Worm (Caenorhabditis elegans) whole organism, L4 larva: ENCODE data around the gene pho-8.

ENCODE experiments used
- attf-4 ChIP-seq: sonication (generic microtip); optimal IDR thresholded peaks from 3 replicates; lab custom pipeline; 2017; ENCODE audit warnings: missing biosample characterization, missing genetic modification characterization
- ceh-28 ChIP-seq: fragments of 150-350 bp; optimal IDR thresholded peaks from 2 replicates; lab custom pipeline; 2014; ENCODE audit warnings: missing biosample characterization, missing genetic modification reagents, missing genetic modification characterization
- daf-12 ChIP-seq: fragments of 150-350 bp; optimal IDR thresholded peaks from 2 replicates; lab custom pipeline; 2014; ENCODE audit warnings: missing biosample characterization, missing genetic modification reagents, missing genetic modification characterization
- dmd-6 ChIP-seq: fragments of 200-800 bp; sonication (Bioruptor generic); IDR thresholded peaks from 2 replicates; pipeline ENCODE4 v1.3.6; 2022; ENCODE audit warnings: missing genetic modification reagents, missing genetic modification characterization, missing compliant biosample characterization
- mep-1 ChIP-seq: fragments of 150-350 bp; sonication (generic microtip); optimal IDR thresholded peaks from 3 replicates; lab custom pipeline; 2014; ENCODE audit warnings: missing biosample characterization, missing genetic modification characterization
- nhr-237 ChIP-seq: sonication (generic microtip); optimal IDR thresholded peaks from 2 replicates; lab custom pipeline; 2017; ENCODE audit warnings: missing biosample characterization, missing genetic modification characterization
- unc-39 ChIP-seq: sonication (generic microtip); optimal IDR thresholded peaks from 2 replicates; lab custom pipeline; 2017; ENCODE audit warnings: missing biosample characterization, missing genetic modification characterization
- unc-62 ChIP-seq, 3 experiments: fragments of 150-350 bp in 1 of 3; sonication (generic microtip); optimal IDR thresholded peaks in 2 of 3; peaks in 1 of 3; 1 replicate in 1 of 3; 2 replicates in 2 of 3; lab custom pipeline; 2014 to 2017; ENCODE audit warnings: missing biosample characterization in 3 of 3, missing genetic modification characterization in 3 of 3, missing genetic modification reagents in 3 of 3, missing genotype in 1 of 3
- ztf-11 ChIP-seq: fragments of 150-350 bp; optimal IDR thresholded peaks from 2 replicates; lab custom pipeline; 2014; ENCODE audit warnings: missing biosample characterization, missing genetic modification characterization

DNA sequence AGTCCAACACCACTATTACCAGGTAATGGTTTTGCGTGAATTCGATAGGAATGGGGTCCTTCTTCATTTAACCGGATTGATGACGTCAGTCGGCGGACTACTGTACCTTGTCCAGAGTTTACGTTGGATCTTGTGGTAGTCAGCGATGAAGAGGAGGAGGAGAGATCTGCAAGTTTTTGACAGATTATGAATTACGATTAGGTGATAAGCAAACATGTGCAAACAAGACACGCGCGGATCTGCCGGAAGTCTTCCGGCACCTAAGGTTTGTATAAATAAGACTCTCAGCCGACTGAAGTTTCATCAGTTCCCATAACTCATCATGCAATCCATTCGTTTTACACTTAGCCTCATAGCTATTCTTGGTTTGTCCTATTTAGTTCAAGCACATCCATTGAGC lies 5.8 kb downstream of the pho-8 start, which contains the start of gene idpb-5:
- TF ChIP-seq ceh-28 (tag; lab: Kevin White, UChicago), result no peak
- no peak for TF ChIP-seq ztf-11 (tag; lab: Kevin White, UChicago)
- no peak for TF ChIP-seq unc-39 (tag; lab: Kevin White, UChicago)
- TF ChIP-seq attf-4, result no peak
- TF ChIP-seq nhr-237 (tag; lab: Kevin White, UChicago), result no peak
- no peak for TF ChIP-seq daf-12 (tag; lab: Kevin White, UChicago)
- no peak for TF ChIP-seq mep-1 (tag; lab: Kevin White, UChicago)
- no peak for TF ChIP-seq unc-62 (GFP tag; optimal IDR thresholded peaks at IDR 0.05 in 1 of 2; lab: Kevin White, UChicago)
- no peak for TF ChIP-seq unc-62 (tag; optimal IDR thresholded peaks at IDR 0.05; lab: Kevin White, UChicago)
- TF ChIP-seq dmd-6, result no peak
